Worm (Caenorhabditis elegans): ENCODE results near the gene srh-32.

The srh-32 gene

DNA sequence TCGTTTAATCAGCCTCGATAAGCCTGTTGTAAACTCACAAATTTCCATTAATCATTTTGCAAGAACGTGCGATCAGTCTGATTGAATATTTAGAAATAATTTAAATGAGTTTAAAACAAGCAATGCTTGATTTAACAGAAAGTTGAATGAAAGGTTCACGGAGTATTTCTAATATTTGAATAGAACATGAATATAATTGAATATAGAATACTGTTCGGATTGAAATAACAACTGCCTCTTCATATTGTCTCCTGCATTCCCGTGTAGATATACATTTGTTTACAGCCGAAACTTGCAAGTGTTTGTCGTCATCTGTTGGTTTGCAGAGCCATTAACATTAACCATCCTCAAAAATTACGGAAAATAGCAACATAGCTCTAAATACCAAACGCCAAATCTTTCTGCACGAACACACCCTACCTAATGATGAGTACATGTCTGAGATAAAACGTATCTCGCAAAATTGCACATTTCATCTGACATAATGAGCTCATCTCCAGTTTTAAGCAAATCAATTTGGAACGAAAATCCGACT, at the start of gene srh-32, which contains the start of gene Y26G10.5:
TSS of gene srh-32 (plus strand) at position 485 of the 535 bp plus-strand sequence.
TSS of gene Y26G10.5 (minus strand) at position 101 of the 535 bp plus-strand sequence.
- TF ChIP-seq C04F5.9 (tag; optimal IDR thresholded peaks at IDR 0.05) (no peak), nhr-12 (tag; optimal IDR thresholded peaks at IDR 0.05) (no peak), irx-1 (tag; optimal IDR thresholded peaks at IDR 0.05) (no peak), dsc-1 (tag; optimal IDR thresholded peaks at IDR 0.05) (no peak), lsy-2 (tag; optimal IDR thresholded peaks at IDR 0.05) (no peak), sptf-1 (tag; optimal IDR thresholded peaks at IDR 0.05) (no peak), lin-39 (tag; optimal IDR thresholded peaks at IDR 0.05) (no peak), mep-1 (tag; optimal IDR thresholded peaks at IDR 0.05) (no peak), hpl-2 (GFP tag; optimal IDR thresholded peaks at IDR 0.05) (no peak), lin-13 (GFP tag; optimal IDR thresholded peaks at IDR 0.05) (no peak)

DNA sequence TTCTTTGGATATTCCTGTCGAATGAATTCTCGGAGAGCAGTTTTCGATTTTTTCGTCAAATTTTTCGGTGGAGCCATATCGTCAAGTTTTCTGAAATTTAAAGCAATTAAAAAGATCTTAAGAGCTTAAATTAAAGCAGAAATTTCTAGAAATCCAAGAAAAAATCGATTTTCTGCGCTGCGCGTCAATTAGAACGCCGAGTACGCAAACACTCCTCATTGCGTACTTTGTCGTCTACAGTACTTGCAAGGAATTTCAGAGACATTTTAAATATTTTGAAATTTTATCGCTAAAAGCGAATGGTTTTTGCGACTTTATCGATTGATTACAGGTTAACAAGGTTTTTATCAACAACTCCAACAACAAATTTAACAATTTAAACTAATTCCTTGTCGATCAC, 45.8 kb upstream of the srh-32 start:
- TF ChIP-seq egl-27 (tag; optimal IDR thresholded peaks at IDR 0.05) (no peak), hlh-4 (tag; optimal IDR thresholded peaks at IDR 0.05) (no peak), nhr-71 (tag; optimal IDR thresholded peaks at IDR 0.05) (no peak), rnt-1 (tag; optimal IDR thresholded peaks at IDR 0.05) (no peak), nhr-47 (tag; optimal IDR thresholded peaks at IDR 0.05) (no peak), mab-9 (GFP tag; IDR thresholded peaks at IDR 0.05) (no peak), dsc-1 (tag; optimal IDR thresholded peaks at IDR 0.05) (no peak), snu-23 (GFP tag; optimal IDR thresholded peaks at IDR 0.05) (no peak)

ce11 chrV:17658824-17659223, 42.2 kb upstream of the srh-32 start:
- TF ChIP-seq nhr-85 (tag) = peak; percentile 5
- TF ChIP-seq sox-4 (tag; optimal IDR thresholded peaks at IDR 0.05) = no peak

- TF ChIP-seq jun-1 (tag; optimal IDR thresholded peaks at IDR 0.05) = peak; percentile 24
- TF ChIP-seq nhr-20 (tag; optimal IDR thresholded peaks at IDR 0.05) = peak; percentile 64
- TF ChIP-seq ceh-88 (GFP tag; IDR thresholded peaks at IDR 0.05) = no peak
- TF ChIP-seq C04F5.9 (tag; optimal IDR thresholded peaks at IDR 0.05) = no peak
- TF ChIP-seq Y116A8C.19 (tag; optimal IDR thresholded peaks at IDR 0.05; ENCODE audit: borderline replicate concordance) = no peak
- no peak for TF ChIP-seq isw-1 (GFP tag; IDR thresholded peaks at IDR 0.05)
- no peak for TF ChIP-seq nhr-71 (tag; optimal IDR thresholded peaks at IDR 0.05)
- peak in 1 of 2 experiments; percentile 52 for TF ChIP-seq mdl-1 (tag; optimal IDR thresholded peaks at IDR 0.05)
- no peak for TF ChIP-seq skn-1 (tag; optimal IDR thresholded peaks at IDR 0.05)
- no peak for TF ChIP-seq unc-98 (GFP tag; IDR thresholded peaks at IDR 0.05)
- no peak for TF ChIP-seq C16A3.4 (tag; optimal IDR thresholded peaks at IDR 0.05)
- peak; percentile 20 for TF ChIP-seq zip-4 (GFP tag; optimal IDR thresholded peaks at IDR 0.05)
- no peak for TF ChIP-seq nhr-28 (tag; optimal IDR thresholded peaks at IDR 0.05)
- TF ChIP-seq lin-35 (GFP tag; optimal IDR thresholded peaks at IDR 0.05) = peak in 1 of 2 experiments; percentile 40
- TF ChIP-seq ztf-4 (tag; optimal IDR thresholded peaks at IDR 0.05) = no peak
- TF ChIP-seq elt-2 (tag; optimal IDR thresholded peaks at IDR 0.05) = peak; percentile 99
- no peak for TF ChIP-seq F16B12.6 (tag; optimal IDR thresholded peaks at IDR 0.05)
- peak; percentile 65 for TF ChIP-seq nhr-90 (tag; optimal IDR thresholded peaks at IDR 0.05; ENCODE audit: poor library complexity)
- TF ChIP-seq ceh-82 (tag; optimal IDR thresholded peaks at IDR 0.05) = no peak
- TF ChIP-seq ceh-90 (tag; optimal IDR thresholded peaks at IDR 0.05) = no peak
- peak; percentile 36 for TF ChIP-seq nhr-19 (GFP tag; conservative IDR thresholded peaks at IDR 0.05)
- no peak for TF ChIP-seq mab-9 (GFP tag; IDR thresholded peaks at IDR 0.05)
- TF ChIP-seq hpl-2 (GFP tag; optimal IDR thresholded peaks at IDR 0.05) = peak; percentile 28
- TF ChIP-seq pqm-1 (tag; optimal IDR thresholded peaks at IDR 0.05) = peak; percentile 94
These were observed 41.8 kb upstream of the srh-32 start, which contains the start of gene fbxa-108 for ce11 chrV:17659228-17659627. TSS of gene fbxa-108 (minus strand) at chrV:17659385.

Data from whole organism, L1 larva.